Fruit fly (Drosophila melanogaster) Kc167 (cell line): Measurements from ENCODE around the gene H.

Experiments used
- Myc ChIP-seq: fragments of >200 bp; optimal IDR thresholded peaks from 2 replicates; lab custom pipeline; 2017; ENCODE audit warnings: missing external identifiers
- Sin3A ChIP-seq: fragments of >200 bp; optimal IDR thresholded peaks from 2 replicates; lab custom pipeline; 2018; ENCODE audit warnings: missing external identifiers
- h ChIP-seq: fragments of >200 bp; optimal IDR thresholded peaks from 3 replicates; lab custom pipeline; 2018; ENCODE audit warnings: missing external identifiers
- insv ChIP-seq: fragments of >200 bp; optimal IDR thresholded peaks from 3 replicates; lab custom pipeline; 2018; ENCODE audit warnings: missing external identifiers
- psq ChIP-seq: fragments of >200 bp; optimal IDR thresholded peaks from 2 replicates; lab custom pipeline; 2017; ENCODE audit warnings: missing external identifiers
- ttk ChIP-seq: sonication (Bioruptor generic); optimal IDR thresholded peaks from 2 replicates; lab custom pipeline; 2017; ENCODE audit warnings: missing external identifiers

The H gene

dm6 chr3R:20621805-20622286, at the start of gene H:
H (plus strand) TSS chr3R:20621938.
- TF ChIP-seq psq (lab: Kevin White, UChicago) = no peak
- TF ChIP-seq insv (lab: Kevin White, UChicago) = no peak
- no peak for TF ChIP-seq Sin3A (lab: Kevin White, UChicago)
- TF ChIP-seq ttk (lab: Kevin White, UChicago) = no peak
- TF ChIP-seq Myc (lab: Kevin White, UChicago) = no peak
- no peak for TF ChIP-seq h

dm6 chr3R:20573326-20573725, 48.4 kb upstream of the H start:
- TF ChIP-seq insv (lab: Kevin White, UChicago) (no peak), ttk (lab: Kevin White, UChicago) (no peak), psq (lab: Kevin White, UChicago) (no peak), Myc (lab: Kevin White, UChicago) (no peak), Sin3A (lab: Kevin White, UChicago) (no peak)

dm6 chr3R:20574535-20574980, 47.2 kb upstream of the H start:
- no peak for TF ChIP-seq h

- TF ChIP-seq Myc (lab: Kevin White, UChicago) (no peak), insv (lab: Kevin White, UChicago) (no peak), h (no peak), ttk (lab: Kevin White, UChicago) (no peak), Sin3A (lab: Kevin White, UChicago) (no peak), psq (lab: Kevin White, UChicago) (no peak)
These were observed 44.9 kb upstream of the H start, which contains the start of the genes TFAM and CG5412 for dm6 chr3R:20576789-20577188. TFAM (minus strand) TSS chr3R:20577010. CG5412 (plus strand) TSS chr3R:20577053.

dm6 chr3R:20579816-20580215, 41.9 kb upstream of the H start, which contains the start of the genes EloB and Srp14:
EloB (minus strand) TSS chr3R:20579850.
Srp14 (plus strand) TSS chr3R:20580115.
- no peak for TF ChIP-seq insv (lab: Kevin White, UChicago)
- TF ChIP-seq psq (lab: Kevin White, UChicago) = no peak
- TF ChIP-seq h = no peak
- no peak for TF ChIP-seq ttk (lab: Kevin White, UChicago)
- no peak for TF ChIP-seq Myc (lab: Kevin White, UChicago)
- no peak for TF ChIP-seq Sin3A (lab: Kevin White, UChicago)

- no peak for TF ChIP-seq Myc (lab: Kevin White, UChicago)
These were observed 40.4 kb upstream of the H start, which contains the start of gene CG34008 for dm6 chr3R:20581376-20581775. CG34008 (minus strand) TSS chr3R:20581522.

- TF ChIP-seq ttk (lab: Kevin White, UChicago) (no peak), psq (lab: Kevin White, UChicago) (no peak), insv (lab: Kevin White, UChicago) (no peak), Myc (lab: Kevin White, UChicago) (no peak), Sin3A (lab: Kevin White, UChicago) (no peak), h (no peak)
These were observed 36.2 kb upstream of the H start, which contains the start of gene CG16953 for dm6 chr3R:20585566-20585965. CG16953 (minus strand) TSS chr3R:20585833.

- no peak for TF ChIP-seq insv (lab: Kevin White, UChicago)
- TF ChIP-seq ttk (lab: Kevin White, UChicago) = no peak
- no peak for TF ChIP-seq Sin3A (lab: Kevin White, UChicago)
These were observed 35.3 kb upstream of the H start for dm6 chr3R:20586409-20586808.

- TF ChIP-seq Sin3A (lab: Kevin White, UChicago) = no peak
- no peak for TF ChIP-seq h
- TF ChIP-seq Myc (lab: Kevin White, UChicago) = no peak
- no peak for TF ChIP-seq ttk (lab: Kevin White, UChicago)
- no peak for TF ChIP-seq psq (lab: Kevin White, UChicago)
- TF ChIP-seq insv (lab: Kevin White, UChicago) = no peak
These were observed 33.9 kb upstream of the H start, which contains the start of gene Septin2 for dm6 chr3R:20587630-20588479. Septin2 (minus strand) TSS chr3R:20588356.

dm6 chr3R:20588480-20588785, 33.3 kb upstream of the H start, which contains the start of gene Srp72:
Srp72 (plus strand) TSS chr3R:20588711.
- TF ChIP-seq psq (lab: Kevin White, UChicago) (no peak), ttk (lab: Kevin White, UChicago) (no peak), h (no peak), Sin3A (lab: Kevin White, UChicago) (no peak), Myc (lab: Kevin White, UChicago) (no peak), insv (lab: Kevin White, UChicago) (no peak)

dm6 chr3R:20592517-20593462, 28.9 kb upstream of the H start, which contains the start of the genes Pus1 and bon:
Pus1 (minus strand) TSS chr3R:20592671.
bon (plus strand) TSS chr3R:20593139.
- TF ChIP-seq Myc (lab: Kevin White, UChicago) (no peak), h (no peak), Sin3A (lab: Kevin White, UChicago) (no peak), ttk (lab: Kevin White, UChicago) (no peak), insv (lab: Kevin White, UChicago) (no peak), psq (lab: Kevin White, UChicago) (no peak)
